Worm (Caenorhabditis elegans) whole organism, young adult: ENCODE results near the gene C50C3.12.

Source experiments
- B0336.3 ChIP-seq: fragments of 200-800 bp; sonication (Bioruptor generic); IDR thresholded peaks from 2 replicates; pipeline ENCODE4 v1.3.6; 2022; ENCODE audit warnings: missing genetic modification characterization, missing compliant biosample characterization
- C06A6.2 ChIP-seq: fragments of 200-800 bp; sonication (Bioruptor generic); conservative IDR thresholded peaks from 2 replicates; pipeline ENCODE4 v1.3.6; 2022; ENCODE audit warnings: missing genetic modification characterization, missing compliant biosample characterization
- C17E4.6 ChIP-seq: fragments of 200-800 bp; sonication (Bioruptor generic); IDR thresholded peaks from 2 replicates; pipeline ENCODE4 v1.3.6; 2022; ENCODE audit warnings: missing genetic modification reagents, missing genetic modification characterization, missing compliant biosample characterization
- F10E7.11 ChIP-seq: sonication (generic microtip); optimal IDR thresholded peaks from 2 replicates; lab custom pipeline; 2017; ENCODE audit warnings: mild to moderate bottlenecking, missing genetic modification characterization, moderate library complexity, missing compliant biosample characterization
- F22D6.2 ChIP-seq: sonication (generic microtip); optimal IDR thresholded peaks from 2 replicates; lab custom pipeline; 2016; ENCODE audit warnings: mild to moderate bottlenecking, missing genetic modification characterization, missing compliant biosample characterization
- F49E8.2 ChIP-seq: sonication (generic microtip); optimal IDR thresholded peaks from 3 replicates; lab custom pipeline; 2017; ENCODE audit warnings: missing genetic modification characterization, mild to moderate bottlenecking, missing compliant biosample characterization, antibody characterized with exemption, moderate library complexity; ENCODE audit not compliant: insufficient read depth
- Y67H2A.10 ChIP-seq: fragments of 200-800 bp; sonication (Bioruptor generic); conservative IDR thresholded peaks from 2 replicates; pipeline ENCODE4 v1.3.6; 2022; ENCODE audit warnings: missing genetic modification reagents, missing genetic modification characterization, missing compliant biosample characterization
- Y79H2A.3 ChIP-seq: fragments of 200-800 bp; sonication (Bioruptor generic); conservative IDR thresholded peaks from 2 replicates; pipeline ENCODE4 v1.3.6; 2022; ENCODE audit warnings: missing genetic modification reagents, missing genetic modification characterization, missing compliant biosample characterization
- ZK185.1 ChIP-seq: sonication (generic microtip); optimal IDR thresholded peaks from 2 replicates; lab custom pipeline; 2016; ENCODE audit warnings: mild to moderate bottlenecking, missing genetic modification characterization, missing compliant biosample characterization; ENCODE audit not compliant: poor library complexity, severe bottlenecking
- ama-1 ChIP-seq, 3 experiments: fragments of 150-350 bp in 1 of 3; sonication (generic microtip) in 2 of 3; optimal IDR thresholded peaks; 2 replicates each; lab custom pipeline; 2014 to 2018; ENCODE audit warnings: missing biosample characterization in 2 of 3, missing genetic modification characterization in 2 of 3, missing genetic modification reagents in 2 of 3
- attf-5 ChIP-seq: fragments of 200-800 bp; sonication (Bioruptor generic); optimal IDR thresholded peaks from 2 replicates; lab custom pipeline; 2018; ENCODE audit warnings: mild to moderate bottlenecking, missing genetic modification characterization, missing compliant biosample characterization
- bed-2 ChIP-seq: fragments of 200-800 bp; sonication (Bioruptor generic); IDR thresholded peaks from 2 replicates; pipeline ENCODE4 v1.3.6; 2022; ENCODE audit warnings: missing genetic modification reagents, missing genetic modification characterization, missing compliant biosample characterization
- ceh-27 ChIP-seq: fragments of 200-800 bp; sonication (Bioruptor generic); optimal IDR thresholded peaks from 2 replicates; lab custom pipeline; 2018; ENCODE audit warnings: mild to moderate bottlenecking, missing genetic modification characterization, moderate library complexity, missing compliant biosample characterization
- ceh-58 ChIP-seq: fragments of 200-800 bp; sonication (Bioruptor generic); IDR thresholded peaks from 2 replicates; pipeline ENCODE4 v1.3.6; 2022; ENCODE audit warnings: missing genetic modification characterization, missing compliant biosample characterization
- ceh-91 ChIP-seq: fragments of 200-800 bp; sonication (Bioruptor generic); IDR thresholded peaks from 2 replicates; pipeline ENCODE4 v1.3.6; 2022; ENCODE audit warnings: missing genetic modification reagents, missing genetic modification characterization, missing compliant biosample characterization
- efl-1 ChIP-seq: fragments of 150-350 bp; optimal IDR thresholded peaks from 2 replicates; lab custom pipeline; 2014; ENCODE audit warnings: missing biosample characterization, missing genetic modification reagents, missing genetic modification characterization
- egl-18 ChIP-seq: fragments of 200-800 bp; sonication (Bioruptor generic); IDR thresholded peaks from 2 replicates; pipeline ENCODE4 v1.3.6; 2022; ENCODE audit warnings: missing genetic modification reagents, missing genetic modification characterization, missing compliant biosample characterization
- egl-44 ChIP-seq: fragments of 200-800 bp; sonication (Bioruptor generic); IDR thresholded peaks from 2 replicates; pipeline ENCODE4 v1.3.6; 2022; ENCODE audit warnings: missing genetic modification reagents, missing genetic modification characterization, missing compliant biosample characterization
- ekl-4 ChIP-seq: fragments of 200-800 bp; sonication (Bioruptor generic); IDR thresholded peaks from 2 replicates; pipeline ENCODE4 v1.3.6; 2022; ENCODE audit warnings: missing genetic modification reagents, missing genetic modification characterization, missing compliant biosample characterization
- fkh-3 ChIP-seq: sonication (generic microtip); optimal IDR thresholded peaks from 2 replicates; lab custom pipeline; 2016; ENCODE audit warnings: mild to moderate bottlenecking, missing genetic modification characterization, missing compliant biosample characterization
- hrde-1 ChIP-seq: sonication (generic microtip); optimal IDR thresholded peaks from 2 replicates; lab custom pipeline; 2016; ENCODE audit warnings: missing genetic modification characterization, mild to moderate bottlenecking, missing compliant biosample characterization, moderate library complexity, missing genotype, missing genetic modification reagents, borderline replicate concordance
- let-526 ChIP-seq: fragments of 200-800 bp; sonication (Bioruptor generic); IDR thresholded peaks from 2 replicates; pipeline ENCODE4 v1.3.6; 2022; ENCODE audit warnings: missing genetic modification reagents, missing genetic modification characterization, missing compliant biosample characterization
- lir-1 ChIP-seq: fragments of 200-800 bp; sonication (Bioruptor generic); conservative IDR thresholded peaks from 2 replicates; pipeline ENCODE4 v1.3.6; 2022; ENCODE audit warnings: missing genetic modification reagents, missing genetic modification characterization, missing compliant biosample characterization
- lsl-1 ChIP-seq: fragments of 200-800 bp; sonication (Bioruptor generic); optimal IDR thresholded peaks from 2 replicates; lab custom pipeline; 2018; ENCODE audit warnings: mild to moderate bottlenecking, missing genetic modification characterization, moderate library complexity, missing compliant biosample characterization
- madf-10 ChIP-seq: sonication (generic microtip); optimal IDR thresholded peaks from 2 replicates; lab custom pipeline; 2016; ENCODE audit warnings: mild to moderate bottlenecking, missing genetic modification characterization, missing compliant biosample characterization
- madf-6 ChIP-seq: fragments of 200-800 bp; sonication (Bioruptor generic); IDR thresholded peaks from 2 replicates; pipeline ENCODE4 v1.3.6; 2022; ENCODE audit warnings: missing genetic modification reagents, missing genetic modification characterization, missing compliant biosample characterization
- mes-4 ChIP-seq: sonication (generic microtip); optimal IDR thresholded peaks from 2 replicates; lab custom pipeline; 2016; ENCODE audit warnings: missing genotype, missing genetic modification characterization, missing compliant biosample characterization
- nfya-1 ChIP-seq: sonication (generic microtip); optimal IDR thresholded peaks from 2 replicates; lab custom pipeline; 2017; ENCODE audit warnings: antibody characterized with exemption, missing compliant biosample characterization, missing genetic modification characterization, borderline replicate concordance; ENCODE audit not compliant: insufficient read depth
- nfya-2 ChIP-seq: fragments of 200-800 bp; sonication (Bioruptor generic); IDR thresholded peaks from 2 replicates; pipeline ENCODE4 v1.3.6; 2022; ENCODE audit warnings: missing genetic modification reagents, missing genetic modification characterization, missing compliant biosample characterization
- nhr-27 ChIP-seq: fragments of 200-800 bp; sonication (Bioruptor generic); optimal IDR thresholded peaks from 2 replicates; lab custom pipeline; 2018; ENCODE audit warnings: mild to moderate bottlenecking, missing genetic modification characterization, moderate library complexity, missing compliant biosample characterization
- nhr-80 ChIP-seq: sonication (generic microtip); optimal IDR thresholded peaks from 2 replicates; lab custom pipeline; 2016; ENCODE audit warnings: missing genetic modification characterization, missing compliant biosample characterization
- rcor-1 ChIP-seq: fragments of 200-800 bp; sonication (Bioruptor generic); IDR thresholded peaks from 2 replicates; pipeline ENCODE4 v1.3.6; 2022; ENCODE audit warnings: missing genetic modification reagents, missing genetic modification characterization, missing compliant biosample characterization
- rec-8 ChIP-seq, 2 experiments: sonication (generic microtip); optimal IDR thresholded peaks; 2 replicates each; lab custom pipeline; 2016; ENCODE audit warnings: mild to moderate bottlenecking in 2 of 2, missing genetic modification characterization in 2 of 2, missing genetic modification reagents in 2 of 2, missing genotype in 2 of 2, missing biosample characterization in 1 of 2, missing compliant biosample characterization in 1 of 2, moderate library complexity in 1 of 2
- sdz-38 ChIP-seq: sonication (generic microtip); optimal IDR thresholded peaks from 2 replicates; lab custom pipeline; 2016; ENCODE audit warnings: missing genotype, missing genetic modification characterization, missing compliant biosample characterization
- snpc-1.1 ChIP-seq: sonication (generic microtip); optimal IDR thresholded peaks from 2 replicates; lab custom pipeline; 2017; ENCODE audit warnings: missing genetic modification characterization, mild to moderate bottlenecking, missing compliant biosample characterization, antibody characterized with exemption, moderate library complexity, missing genotype, missing genetic modification reagents; ENCODE audit not compliant: insufficient read depth
- snpc-1.3 ChIP-seq: sonication (generic microtip); optimal IDR thresholded peaks from 2 replicates; lab custom pipeline; 2017; ENCODE audit warnings: missing genetic modification characterization, mild to moderate bottlenecking, missing compliant biosample characterization, antibody characterized with exemption, moderate library complexity, missing genotype, missing genetic modification reagents; ENCODE audit not compliant: insufficient read depth
- snpc-4 ChIP-seq, 5 experiments: fragments of 150-350 bp in 1 of 5; sonication (generic microtip) in 4 of 5; optimal IDR thresholded peaks; 2 replicates each; lab custom pipeline; 2014 to 2018; ENCODE audit warnings: missing genetic modification characterization in 5 of 5, missing biosample characterization in 3 of 5, antibody characterized with exemption in 2 of 5, mild to moderate bottlenecking in 2 of 5, missing compliant biosample characterization in 2 of 5, missing genotype in 2 of 5, moderate library complexity in 2 of 5, missing genetic modification reagents in 1 of 5
- tlf-1 ChIP-seq: fragments of 200-800 bp; sonication (Bioruptor generic); optimal IDR thresholded peaks from 2 replicates; lab custom pipeline; 2018; ENCODE audit warnings: mild to moderate bottlenecking, missing genetic modification characterization, missing compliant biosample characterization
- xnd-1 ChIP-seq: sonication (generic microtip); optimal IDR thresholded peaks from 2 replicates; lab custom pipeline; 2016; ENCODE audit warnings: missing genotype, missing genetic modification reagents, missing genetic modification characterization, missing compliant biosample characterization
- zfh-2 ChIP-seq: fragments of 200-800 bp; sonication (Bioruptor generic); conservative IDR thresholded peaks from 2 replicates; pipeline ENCODE4 v1.3.6; 2022; ENCODE audit warnings: missing genetic modification reagents, missing genetic modification characterization, missing compliant biosample characterization
- ztf-18 ChIP-seq: sonication (generic microtip); optimal IDR thresholded peaks from 2 replicates; lab custom pipeline; 2016; ENCODE audit warnings: missing genotype, mild to moderate bottlenecking, missing genetic modification characterization, missing compliant biosample characterization
- ztf-22 ChIP-seq: fragments of 200-800 bp; sonication (Bioruptor generic); optimal IDR thresholded peaks from 2 replicates; lab custom pipeline; 2018; ENCODE audit warnings: mild to moderate bottlenecking, missing genetic modification characterization, moderate library complexity, missing compliant biosample characterization
- ztf-6 ChIP-seq: fragments of 200-800 bp; sonication (Bioruptor generic); IDR thresholded peaks from 2 replicates; pipeline ENCODE4 v1.3.6; 2022; ENCODE audit warnings: missing genetic modification reagents, missing genetic modification characterization, missing compliant biosample characterization

Gene C50C3.12

ce11 chrIII:8163788-8164423 is 12.5 kb upstream of the C50C3.12 start, which contains the start of gene prp-8 (continued):
- TF ChIP-seq ceh-91 (GFP tag; lab: Robert Waterston, UW) (peak; percentile 56), zfh-2 (GFP tag; lab: Robert Waterston, UW) (no peak; the same call in 1 of the 2 replicates), B0336.3 (GFP tag; lab: Robert Waterston, UW) (peak; percentile 34; the same call in 1 of the 2 replicates), tlf-1 (GFP tag; lab: Kevin White, UChicago) (peak; percentile 44), ekl-4 (GFP tag; lab: Robert Waterston, UW) (peak; percentile 51), madf-10 (tag; lab: Kevin White, UChicago) (peak; percentile 80), snpc-1.3 (peak; percentile 3), let-526 (no peak), fkh-3 (tag; lab: Kevin White, UChicago) (no peak), ztf-6 (GFP tag; lab: Robert Waterston, UW) (no peak), efl-1 (GFP tag; lab: Kevin White, UChicago) (peak; percentile 74), rec-8 (tag; optimal IDR thresholded peaks at IDR 0.05; lab: Kevin White, UChicago) (no peak), F10E7.11 (tag; lab: Kevin White, UChicago) (no peak), mes-4 (no peak), lir-1 (GFP tag; lab: Robert Waterston, UW) (peak; percentile 67; the same call in 1 of the 2 replicates), ztf-22 (GFP tag; lab: Kevin White, UChicago) (no peak), snpc-1.1 (tag; lab: Kevin White, UChicago) (no peak), ztf-18 (tag; lab: Kevin White, UChicago) (peak; percentile 42), sdz-38 (tag; lab: Kevin White, UChicago) (no peak), egl-18 (GFP tag; lab: Robert Waterston, UW) (no peak), F22D6.2 (tag; lab: Kevin White, UChicago) (no peak), C17E4.6 (no peak), bed-2 (no peak), ceh-27 (GFP tag; lab: Kevin White, UChicago) (peak; percentile 91), ceh-58 (no peak)

DNA sequence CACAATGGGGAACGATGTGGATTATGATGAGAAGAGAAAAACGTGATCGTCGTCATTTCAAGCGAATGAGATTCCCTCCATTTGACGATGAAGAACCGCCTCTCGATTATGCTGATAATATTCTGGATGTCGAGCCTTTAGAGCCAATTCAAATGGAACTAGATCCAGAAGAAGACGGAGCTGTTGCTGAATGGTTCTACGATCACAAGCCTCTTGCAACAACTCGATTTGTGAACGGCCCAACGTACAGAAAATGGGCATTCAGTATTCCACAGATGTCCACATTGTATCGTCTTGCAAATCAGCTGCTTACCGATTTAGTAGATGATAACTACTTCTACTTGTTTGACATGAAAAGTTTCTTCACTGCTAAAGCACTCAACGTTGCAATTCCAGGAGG is 11.6 kb upstream of the C50C3.12 start:
- no peak for TF ChIP-seq xnd-1 (tag; lab: Kevin White, UChicago)
- no peak for TF ChIP-seq C06A6.2 (GFP tag; lab: Robert Waterston, UW)
- no peak for TF ChIP-seq Y67H2A.10 (GFP tag; lab: Robert Waterston, UW)
- TF ChIP-seq ZK185.1 (tag; lab: Kevin White, UChicago) = no peak
- no peak for TF ChIP-seq nfya-2 (GFP tag; lab: Robert Waterston, UW)
- TF ChIP-seq, all 124 proteins: peak for 0

ce11 chrIII:8172609-8173133 is 3.7 kb upstream of the C50C3.12 start:
- TF ChIP-seq lsl-1 (GFP tag; lab: Kevin White, UChicago) (no peak), Y79H2A.3 (GFP tag; lab: Robert Waterston, UW) (0 out of 2 replicates have a peak, but pooled peaks have one; percentile 31), madf-6 (peak; percentile 23; the same call in 1 of the 2 replicates), nfya-1 (tag; lab: Kevin White, UChicago) (no peak), let-526 (no peak), ama-1 (optimal IDR thresholded peaks at IDR 0.05; lab: Kevin White, UChicago) (no peak), ama-1 (GFP tag; optimal IDR thresholded peaks at IDR 0.05; lab: Kevin White, UChicago) (peak in 1 of 2 experiments; percentile 56), snpc-4 (GFP tag; optimal IDR thresholded peaks at IDR 0.05; lab: Kevin White, UChicago) (peak; percentile 10), snpc-4 (tag; optimal IDR thresholded peaks at IDR 0.05; lab: Kevin White, UChicago) (no peak), nhr-80 (no peak), F49E8.2 (tag; lab: Kevin White, UChicago) (peak; percentile 9), attf-5 (GFP tag; lab: Kevin White, UChicago) (no peak), hrde-1 (peak; percentile 17), nfya-2 (GFP tag; lab: Robert Waterston, UW) (no peak), nhr-27 (tag; lab: Kevin White, UChicago) (no peak), egl-44 (GFP tag; lab: Robert Waterston, UW) (no peak), rcor-1 (no peak)
